Fruit fly (Drosophila melanogaster): ENCODE measurements around the gene Prestin.

DNA sequence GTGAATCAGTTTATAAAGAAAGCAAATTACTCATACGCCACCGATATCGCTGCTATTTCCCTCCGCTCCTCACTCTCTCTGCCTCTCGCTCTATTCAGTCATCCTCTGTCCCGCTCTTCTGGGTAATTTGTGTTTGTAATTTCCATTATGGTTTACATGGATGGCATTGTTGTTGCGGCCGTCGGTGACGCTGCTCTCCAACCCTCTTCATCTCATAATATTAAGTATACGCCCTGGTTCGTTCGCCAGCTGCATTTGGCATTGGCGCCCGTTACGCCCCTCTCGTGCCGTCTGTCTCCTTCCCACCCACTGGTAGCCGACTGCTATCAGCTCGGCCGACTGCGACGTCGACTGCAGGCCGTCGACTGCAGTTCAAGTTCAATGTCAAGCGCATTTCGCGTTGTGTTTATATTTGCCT, 39.7 kb upstream of the Prestin start:
- TF ChIP-seq Myc (optimal IDR thresholded peaks at IDR 0.05) (no peak), h (optimal IDR thresholded peaks at IDR 0.05) (no peak)

Data from Kc167 (cell line).